Fruit fly (Drosophila melanogaster): ENCODE measurements around the gene Sidpn.

Sidpn gene

DNA sequence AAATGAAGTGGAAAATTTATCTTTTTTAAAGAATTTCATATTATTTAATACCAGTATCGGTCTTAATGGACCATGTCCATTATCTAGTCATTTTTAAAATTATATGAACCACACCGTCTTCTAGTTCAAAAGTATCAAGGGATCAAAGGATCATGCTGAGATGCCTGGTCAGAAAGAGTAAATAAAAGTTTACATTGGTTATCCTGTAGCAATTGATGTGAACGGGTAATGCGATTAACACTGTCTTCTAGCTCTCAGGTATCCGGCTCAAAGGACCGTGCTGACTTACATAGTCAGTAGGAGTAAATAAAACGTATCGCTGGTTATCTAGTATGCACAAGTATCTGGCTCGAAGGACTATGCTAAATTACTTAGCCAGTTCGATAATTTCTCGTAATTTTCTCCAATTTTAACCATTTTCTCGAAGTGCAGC lies 8.3 kb upstream of the Sidpn start:
- no peak for TF ChIP-seq CG17801 (GFP tag; optimal IDR thresholded peaks at IDR 0.05; ENCODE audit: partially characterized antibody)

DNA sequence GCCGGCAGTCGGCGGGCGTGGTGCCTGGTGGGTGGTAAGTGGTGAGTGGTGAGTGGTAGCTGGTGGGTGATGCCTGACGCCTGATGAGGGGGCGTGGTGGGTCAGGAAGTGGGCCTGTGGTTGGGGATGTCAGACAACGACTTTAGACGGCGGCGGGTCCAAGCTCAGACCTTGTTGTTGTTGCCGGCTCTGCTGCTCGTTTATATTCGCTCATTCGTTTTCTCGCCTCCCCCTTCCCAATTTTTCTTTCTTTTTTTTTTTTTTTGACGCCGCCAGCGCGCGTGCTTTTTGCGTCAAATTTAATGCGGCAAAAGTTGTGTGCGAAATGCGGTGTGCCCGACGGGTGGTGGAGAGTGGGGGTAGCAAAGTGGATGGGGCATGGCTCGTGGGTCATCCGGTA lies 7.9 kb upstream of the Sidpn start:
- TF ChIP-seq CG17801 (GFP tag; optimal IDR thresholded peaks at IDR 0.05; ENCODE audit: partially characterized antibody), result no peak

DNA sequence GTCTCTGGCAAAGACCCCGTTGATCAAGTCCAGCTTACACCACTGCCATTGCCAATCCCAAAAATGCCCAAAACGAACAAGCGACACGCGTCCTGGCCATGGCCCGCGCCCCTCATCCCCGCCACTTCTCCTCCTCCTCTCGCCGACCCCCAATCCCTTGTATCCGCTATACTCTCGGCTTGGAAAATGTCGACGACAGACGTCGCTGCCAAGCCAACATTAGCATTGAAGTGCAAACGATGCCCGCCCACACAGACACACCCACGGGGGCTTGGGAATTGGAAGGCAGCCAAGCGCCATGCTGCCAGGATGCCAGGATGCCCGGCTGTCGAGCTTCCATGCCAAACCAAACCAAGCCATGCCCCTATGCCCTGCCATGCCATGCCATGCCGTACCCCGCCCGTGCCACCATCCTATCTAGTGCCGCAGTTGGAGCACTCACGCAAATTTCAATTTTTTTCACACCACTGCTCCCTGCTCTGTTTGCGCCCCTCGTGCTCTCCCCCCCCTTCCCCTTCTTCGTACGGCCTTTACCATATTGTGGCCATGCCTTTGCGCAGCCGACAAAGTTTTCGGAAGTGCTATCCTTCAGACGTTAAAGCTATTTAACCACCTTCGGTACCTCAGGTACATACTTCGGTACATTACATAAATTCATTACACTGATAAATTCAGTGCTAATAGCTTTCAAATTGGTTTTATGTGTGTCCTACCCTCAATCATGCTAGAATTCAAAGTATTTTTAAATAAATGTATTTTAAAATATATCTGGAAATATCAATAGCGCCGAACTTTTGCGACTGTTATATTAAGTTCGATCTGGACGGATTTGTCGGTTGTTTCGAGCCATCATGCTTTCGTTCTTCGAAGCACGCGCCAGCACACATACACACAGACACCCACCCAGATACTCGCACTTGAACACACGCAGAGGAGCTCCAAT lies 6.0 kb upstream of the Sidpn start:
- no peak for TF ChIP-seq CG17801 (GFP tag; optimal IDR thresholded peaks at IDR 0.05; ENCODE audit: partially characterized antibody)

dm6 chr2L:19022221-19022516 lies 5.3 kb upstream of the Sidpn start, which contains the start of gene CG15172:
TSS of gene CG15172 (plus strand) at chr2L:19022417.
- TF ChIP-seq CG17801 (GFP tag; optimal IDR thresholded peaks at IDR 0.05; ENCODE audit: partially characterized antibody), result no peak

DNA sequence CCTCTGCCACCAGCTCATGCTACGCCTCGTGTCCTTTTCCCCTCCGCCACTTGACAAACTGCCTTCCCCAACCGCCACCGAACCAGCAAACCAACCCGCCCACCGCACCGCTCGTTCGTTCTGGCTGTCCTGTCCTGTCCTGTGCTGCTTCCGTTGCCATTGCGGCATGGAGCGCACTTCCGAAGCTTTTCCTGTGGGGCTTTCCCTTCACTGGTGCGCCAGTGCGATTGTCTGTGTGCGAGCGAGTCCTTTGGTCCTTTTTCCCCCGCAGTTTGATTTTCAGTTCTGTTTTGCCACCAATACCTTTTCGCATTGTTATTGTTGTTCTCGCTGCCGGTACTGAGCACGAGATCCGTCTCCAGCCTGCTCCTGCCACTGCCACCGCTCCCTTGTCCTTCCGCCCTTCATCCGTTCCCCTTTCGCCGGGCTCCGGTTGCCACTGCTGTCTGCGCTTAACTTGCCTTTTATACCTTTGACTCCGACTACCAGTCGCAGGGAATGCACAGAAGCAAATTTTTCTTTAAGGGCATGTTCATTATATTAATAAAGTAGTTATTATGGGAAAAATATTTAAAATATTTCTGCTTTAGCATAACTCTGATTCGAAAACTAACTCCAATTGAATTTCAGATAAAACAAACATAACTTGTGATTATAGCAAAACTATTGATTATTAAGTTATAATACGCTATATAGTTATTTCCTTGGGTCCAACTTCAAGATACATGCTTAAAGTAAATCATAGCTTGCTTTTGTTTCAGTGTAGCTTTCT lies 3.4 kb upstream of the Sidpn start:
- no peak for TF ChIP-seq CG17801 (GFP tag; optimal IDR thresholded peaks at IDR 0.05; ENCODE audit: partially characterized antibody)

- TF ChIP-seq CG17801 (GFP tag; optimal IDR thresholded peaks at IDR 0.05; ENCODE audit: partially characterized antibody), result no peak
Observed at dm6 chr2L:19024744-19025059, 2.8 kb upstream of the Sidpn start.

- no peak for TF ChIP-seq CG17801 (GFP tag; optimal IDR thresholded peaks at IDR 0.05; ENCODE audit: partially characterized antibody)
Observed at dm6 chr2L:19026491-19027197, 866 bp upstream of the Sidpn start.

DNA sequence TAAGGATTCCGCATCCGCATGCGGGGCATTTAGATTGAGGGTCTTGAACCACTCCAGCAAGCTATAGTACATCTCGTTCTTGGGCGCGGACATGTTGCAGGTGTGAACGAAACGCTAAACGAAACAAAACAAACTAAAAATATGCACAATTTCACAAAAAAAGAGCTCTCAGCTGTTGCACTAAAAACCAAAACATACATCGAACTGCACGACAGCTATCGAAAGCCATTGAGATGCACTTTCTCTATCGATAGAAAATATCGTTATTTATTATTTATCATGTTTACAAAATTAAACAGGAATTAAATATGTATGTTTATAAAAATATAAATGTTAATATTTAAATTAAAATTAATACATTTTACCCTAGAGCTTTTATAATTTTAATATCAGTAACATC lies 5.8 kb downstream of the Sidpn start, which contains the start of gene hook:
TSS of gene hook (minus strand) at position 211 of the 400 bp plus-strand sequence.
- peak; percentile 32 for TF ChIP-seq CG17801 (GFP tag; optimal IDR thresholded peaks at IDR 0.05; ENCODE audit: partially characterized antibody)

DNA sequence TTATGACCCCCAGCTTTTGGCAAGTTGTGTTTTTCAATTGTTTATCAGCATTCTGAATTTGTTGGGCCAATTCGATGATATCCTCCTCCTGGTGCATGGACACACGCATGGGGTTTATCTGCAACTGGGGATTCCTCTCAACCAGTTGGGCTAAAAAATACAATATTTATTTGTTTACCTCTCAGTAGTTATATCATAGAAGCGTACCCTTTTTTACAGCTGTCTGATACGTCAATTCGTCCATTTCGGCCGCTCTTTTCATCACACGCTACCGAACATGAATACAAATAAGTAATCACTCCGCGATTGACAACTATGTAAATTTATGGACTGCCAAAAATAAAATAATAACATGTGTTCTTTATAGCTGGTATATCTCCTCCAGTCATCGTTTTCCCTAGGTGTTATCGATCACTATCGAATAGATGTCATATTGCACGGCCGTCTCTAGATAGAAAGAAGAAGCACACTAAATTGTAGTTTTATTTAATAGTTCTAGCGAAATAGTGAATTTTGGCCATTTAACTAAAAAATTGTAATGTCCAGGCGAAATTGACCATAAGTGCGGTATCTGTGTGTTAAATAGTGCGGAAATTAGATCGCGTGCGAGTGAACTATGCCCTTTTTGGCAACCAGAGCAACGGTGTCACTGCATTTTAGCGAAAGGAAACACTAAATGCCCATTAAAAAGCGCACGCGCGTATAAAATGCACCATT lies 6.9 kb downstream of the Sidpn start, which contains the start of the genes mib2 and CG31800:
TSS of gene mib2 (plus strand) at position 232 of the 717 bp plus-strand sequence.
TSS of gene CG31800 (minus strand) at position 364 of the 717 bp plus-strand sequence.
- peak; percentile 11 for TF ChIP-seq CG17801 (GFP tag; optimal IDR thresholded peaks at IDR 0.05; ENCODE audit: partially characterized antibody)

dm6 chr2L:19035013-19035412 lies 7.5 kb downstream of the Sidpn start:
- no peak for TF ChIP-seq CG17801 (GFP tag; optimal IDR thresholded peaks at IDR 0.05; ENCODE audit: partially characterized antibody)

DNA sequence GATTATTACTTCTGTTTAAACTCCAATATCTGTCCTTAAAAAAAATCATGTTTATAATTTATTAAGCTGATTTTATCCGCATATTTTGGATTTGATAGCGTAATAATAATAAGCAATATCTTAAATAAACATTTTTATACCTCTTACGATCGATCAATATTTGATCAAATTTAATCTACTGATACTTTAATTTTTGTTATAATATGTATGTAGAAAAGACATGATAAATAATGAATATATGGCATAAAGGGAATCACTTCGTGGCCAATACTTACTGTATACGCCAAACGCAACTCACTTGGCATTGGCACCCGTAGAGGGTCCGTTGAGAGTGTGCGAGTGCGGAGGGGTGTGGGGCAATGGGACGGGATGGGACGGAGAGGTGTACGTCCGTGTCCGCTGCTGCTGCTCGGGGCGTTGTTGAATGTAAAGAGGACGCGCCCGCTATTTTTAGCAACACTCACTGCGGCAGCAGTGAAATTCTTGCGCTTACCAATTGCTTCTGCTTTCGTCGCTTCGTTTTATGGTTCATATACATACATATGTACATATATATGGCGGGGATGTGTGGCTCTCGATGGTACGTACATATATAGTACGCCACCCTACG lies 8.7 kb downstream of the Sidpn start:
- no peak for TF ChIP-seq CG17801 (GFP tag; optimal IDR thresholded peaks at IDR 0.05; ENCODE audit: partially characterized antibody)

- no peak for TF ChIP-seq CG17801 (GFP tag; optimal IDR thresholded peaks at IDR 0.05; ENCODE audit: partially characterized antibody)
Observed at dm6 chr2L:19037011-19037410, 9.5 kb downstream of the Sidpn start.

dm6 chr2L:19037455-19037854 lies 9.9 kb downstream of the Sidpn start:
- no peak for TF ChIP-seq CG17801 (GFP tag; optimal IDR thresholded peaks at IDR 0.05; ENCODE audit: partially characterized antibody)

DNA sequence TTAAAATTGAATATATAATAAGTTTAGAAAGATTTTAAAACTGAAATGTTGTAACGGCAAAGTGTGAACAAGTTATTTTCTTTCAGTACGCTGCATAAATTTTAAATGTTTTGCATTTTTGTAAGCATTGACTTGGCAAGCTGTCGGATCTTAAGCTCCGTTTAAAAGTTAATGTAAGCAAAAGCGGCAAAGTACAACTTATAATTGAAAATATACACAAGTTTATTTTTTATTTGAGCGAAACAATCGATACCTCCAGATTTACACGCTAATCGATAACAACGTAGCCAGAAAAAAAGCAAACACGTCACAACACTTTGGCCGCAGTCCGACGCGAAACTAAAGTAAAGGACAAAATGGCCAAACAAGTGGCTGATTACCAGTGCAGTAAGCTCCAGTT lies 14.1 kb downstream of the Sidpn start, which contains the start of gene Catsup:
TSS of gene Catsup (plus strand) at position 273 of the 400 bp plus-strand sequence.
- TF ChIP-seq CG17801 (GFP tag; optimal IDR thresholded peaks at IDR 0.05; ENCODE audit: partially characterized antibody), result peak; percentile 2

Data from ovary, adult (tissue).